Worm (Caenorhabditis elegans): ENCODE measurements around the gene C02H6.3.

ce11 chrV:7408520-7408919, 20.9 kb upstream of the C02H6.3 start, which contains the start of gene srt-6:
- TF ChIP-seq W03F9.2 (tag; optimal IDR thresholded peaks at IDR 0.05), result no peak
- TF ChIP-seq dao-5 (tag; optimal IDR thresholded peaks at IDR 0.05), result no peak

All from whole organism, L4/young adult.